Worm (Caenorhabditis elegans): ENCODE data around the gene T22E5.1.

DNA sequence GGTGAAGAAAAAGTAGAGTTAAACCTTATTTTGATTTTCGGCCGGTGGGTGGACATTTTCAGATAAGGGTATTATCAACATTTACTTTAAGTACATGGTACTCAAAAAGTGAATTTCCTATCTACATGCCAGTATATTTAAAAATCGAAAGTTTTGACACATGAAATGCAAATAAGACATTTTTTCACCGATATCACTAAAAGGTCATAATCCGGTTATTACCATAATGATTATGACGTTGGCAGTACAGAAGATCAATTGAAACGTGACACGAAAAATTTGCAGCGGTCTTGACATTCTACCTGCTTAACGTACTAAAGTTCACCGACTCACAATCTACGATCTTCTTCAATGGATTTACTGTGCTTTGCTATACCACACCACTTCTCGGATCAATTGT lies 45.3 kb downstream of the T22E5.1 start:
- TF ChIP-seq nhr-76 (tag; optimal IDR thresholded peaks at IDR 0.05): no peak
- no peak for TF ChIP-seq swsn-7 (tag; optimal IDR thresholded peaks at IDR 0.05)
- TF ChIP-seq blmp-1 (tag; optimal IDR thresholded peaks at IDR 0.05): no peak
